Worm (Caenorhabditis elegans) whole organism, L2 larva: ENCODE data around the gene dot-1.2.

Experiments
- ZK546.5 ChIP-seq: sonication (generic microtip); optimal IDR thresholded peaks from 2 replicates; lab custom pipeline; 2017; ENCODE audit warnings: missing biosample characterization, missing genetic modification characterization
- fos-1 ChIP-seq: fragments of 150-350 bp; optimal IDR thresholded peaks from 2 replicates; lab custom pipeline; 2014; ENCODE audit warnings: missing biosample characterization, missing genetic modification characterization
- lin-11 ChIP-seq: fragments of 150-350 bp; sonication (generic microtip); optimal IDR thresholded peaks from 2 replicates; lab custom pipeline; 2014; ENCODE audit warnings: missing biosample characterization, missing genetic modification characterization, inconsistent platforms, mixed read lengths
- lsy-2 ChIP-seq, 2 experiments: fragments of 150-350 bp in 1 of 2; sonication (generic microtip) in 1 of 2; optimal IDR thresholded peaks; 2 replicates each; lab custom pipeline; 2014 to 2017; ENCODE audit warnings: missing biosample characterization in 2 of 2, missing genetic modification characterization in 2 of 2
- mab-5 ChIP-seq: fragments of 150-350 bp; optimal IDR thresholded peaks from 2 replicates; lab custom pipeline; 2014; ENCODE audit warnings: missing biosample characterization, missing genetic modification characterization
- mbf-1 ChIP-seq: sonication (generic microtip); optimal IDR thresholded peaks from 2 replicates; lab custom pipeline; 2017; ENCODE audit warnings: missing biosample characterization, missing genetic modification characterization

DNA sequence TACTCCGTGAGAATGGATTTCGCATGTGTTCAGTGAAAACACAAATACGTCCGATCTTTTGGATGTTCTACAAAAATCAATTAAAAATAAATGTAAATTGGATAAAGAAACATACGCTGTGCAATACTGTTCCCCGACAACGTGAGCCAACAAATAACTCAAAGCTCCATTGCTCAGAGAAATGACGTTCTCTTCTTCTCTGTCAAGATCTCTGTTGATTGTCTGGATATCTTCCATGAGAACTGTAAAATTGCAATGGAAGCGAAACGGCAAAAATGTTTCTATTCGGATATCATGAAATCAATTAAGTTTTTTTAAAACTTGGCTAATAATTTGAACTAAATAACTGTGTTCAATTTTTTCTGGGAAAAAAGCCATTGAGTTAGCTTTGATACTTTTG lies 27.5 kb upstream of the dot-1.2 start:
- TF ChIP-seq lin-11 (tag; lab: Kevin White, UChicago) (no peak), ZK546.5 (tag; lab: Kevin White, UChicago) (no peak), mab-5 (tag; lab: Kevin White, UChicago) (no peak), fos-1 (tag; lab: Kevin White, UChicago) (no peak), mbf-1 (no peak), lsy-2 (tag; optimal IDR thresholded peaks at IDR 0.05; lab: Kevin White, UChicago) (no peak)
